Fruit fly (Drosophila melanogaster) whole organism, prepupa: ENCODE measurements around the gene Gas8.

Experiments used
- Blimp-1 ChIP-seq: fragments of 200-800 bp; sonication (Bioruptor generic); optimal IDR thresholded peaks from 3 replicates; lab custom pipeline; 2017; ENCODE audit warnings: missing biosample characterization, missing genetic modification characterization, mild to moderate bottlenecking, moderate library complexity, missing genetic modification reagents
- CG11294 ChIP-seq: fragments of 200-800 bp; sonication (Bioruptor generic); IDR thresholded peaks from 2 replicates; pipeline ENCODE4 v1.3.6; 2022; ENCODE audit warnings: missing biosample characterization, missing genetic modification characterization
- CG11902 ChIP-seq: fragments of 200-800 bp; sonication (Bioruptor generic); optimal IDR thresholded peaks from 3 replicates; lab custom pipeline; 2016; ENCODE audit warnings: missing biosample characterization, missing genetic modification characterization
- CG15336 ChIP-seq: fragments of 200-800 bp; sonication (Bioruptor generic); IDR thresholded peaks from 2 replicates; pipeline ENCODE4 v1.3.6; 2022; ENCODE audit warnings: missing biosample characterization, missing genetic modification characterization
- CG3032 ChIP-seq: fragments of 200-800 bp; optimal IDR thresholded peaks from 2 replicates; lab custom pipeline; 2019; ENCODE audit warnings: missing biosample characterization, mild to moderate bottlenecking, missing genetic modification characterization, moderate library complexity
- CG32006 ChIP-seq: fragments of 200-800 bp; sonication (Bioruptor generic); optimal IDR thresholded peaks from 3 replicates; lab custom pipeline; 2017; ENCODE audit warnings: missing biosample characterization, mild to moderate bottlenecking, missing genetic modification characterization
- CG34406 ChIP-seq: fragments of 200-800 bp; sonication (Bioruptor generic); optimal IDR thresholded peaks from 3 replicates; lab custom pipeline; 2016; ENCODE audit warnings: missing biosample characterization, missing genetic modification characterization
- CG3919 ChIP-seq: fragments of 200-800 bp; sonication (Bioruptor generic); optimal IDR thresholded peaks from 3 replicates; lab custom pipeline; 2016; ENCODE audit warnings: missing biosample characterization, missing genetic modification characterization
- CG4318 ChIP-seq: fragments of 200-800 bp; sonication (Bioruptor generic); optimal IDR thresholded peaks from 3 replicates; lab custom pipeline; 2017; ENCODE audit warnings: missing biosample characterization, mild to moderate bottlenecking, missing genetic modification characterization
- CG6163 ChIP-seq: fragments of 200-800 bp; sonication (Bioruptor generic); IDR thresholded peaks from 3 replicates; pipeline ENCODE4 v1.3.6; 2022; ENCODE audit warnings: missing biosample characterization, missing genetic modification characterization
- CG6276 ChIP-seq: fragments of 200-800 bp; sonication (Bioruptor generic); optimal IDR thresholded peaks from 2 replicates; lab custom pipeline; 2017; ENCODE audit warnings: missing biosample characterization, mild to moderate bottlenecking, missing genetic modification characterization
- CG6792 ChIP-seq: fragments of 200-800 bp; sonication (Bioruptor generic); optimal IDR thresholded peaks from 3 replicates; lab custom pipeline; 2016; ENCODE audit warnings: missing biosample characterization, missing genetic modification characterization
- CG6808 ChIP-seq: fragments of 200-800 bp; sonication (Bioruptor generic); optimal IDR thresholded peaks from 3 replicates; lab custom pipeline; 2017; ENCODE audit warnings: missing biosample characterization, missing genetic modification characterization, mild to moderate bottlenecking, moderate library complexity, missing genetic modification reagents
- CG7368 ChIP-seq: fragments of 200-800 bp; sonication (Bioruptor generic); optimal IDR thresholded peaks from 3 replicates; lab custom pipeline; 2016; ENCODE audit warnings: missing biosample characterization, missing genetic modification characterization
- CG8119 ChIP-seq: fragments of 200-800 bp; sonication (Bioruptor generic); IDR thresholded peaks from 3 replicates; pipeline ENCODE4 v1.3.6; 2022; ENCODE audit warnings: missing biosample characterization, missing genetic modification characterization
- CG8319 ChIP-seq: fragments of 200-800 bp; sonication (Bioruptor generic); optimal IDR thresholded peaks from 3 replicates; lab custom pipeline; 2016; ENCODE audit warnings: missing biosample characterization, missing genetic modification characterization
- CG9139 ChIP-seq: fragments of 200-800 bp; sonication (Bioruptor generic); optimal IDR thresholded peaks from 3 replicates; lab custom pipeline; 2017; ENCODE audit warnings: missing biosample characterization, mild to moderate bottlenecking, missing genetic modification characterization
- Eip78C ChIP-seq: fragments of 200-800 bp; sonication (Bioruptor generic); peaks from one replicate; lab custom pipeline; 2016; ENCODE audit warnings: missing biosample characterization, missing genetic modification characterization
- Eip93F ChIP-seq: fragments of 200-800 bp; sonication (Bioruptor generic); optimal IDR thresholded peaks from 2 replicates; lab custom pipeline; 2016; ENCODE audit warnings: missing biosample characterization, mild to moderate bottlenecking, missing genetic modification characterization
- Gug ChIP-seq: fragments of 200-800 bp; sonication (Bioruptor generic); IDR thresholded peaks from 2 replicates; pipeline ENCODE4 v1.3.6; 2022; ENCODE audit warnings: missing biosample characterization, missing genetic modification characterization
- Hr38 ChIP-seq: sonication (Bioruptor generic); optimal IDR thresholded peaks from 2 replicates; lab custom pipeline; 2016; ENCODE audit warnings: missing biosample characterization, missing genetic modification characterization
- Hr39 ChIP-seq: fragments of 200-800 bp; sonication (Bioruptor generic); optimal IDR thresholded peaks from 2 replicates; lab custom pipeline; 2016; ENCODE audit warnings: missing biosample characterization, missing genetic modification characterization
- Hr4 ChIP-seq: fragments of 200-800 bp; sonication (Bioruptor generic); optimal IDR thresholded peaks from 3 replicates; lab custom pipeline; 2016; ENCODE audit warnings: missing biosample characterization, missing genetic modification characterization
- Lpt ChIP-seq: fragments of 200-800 bp; sonication (Bioruptor generic); optimal IDR thresholded peaks from 3 replicates; lab custom pipeline; 2016; ENCODE audit warnings: missing biosample characterization, missing genetic modification characterization
- OdsH ChIP-seq: fragments of 200-800 bp; sonication (Bioruptor generic); optimal IDR thresholded peaks from 3 replicates; lab custom pipeline; 2016; ENCODE audit warnings: missing biosample characterization, missing genetic modification characterization
- Smox ChIP-seq: fragments of 200-800 bp; sonication (Bioruptor generic); optimal IDR thresholded peaks from 3 replicates; lab custom pipeline; 2016; ENCODE audit warnings: missing biosample characterization, missing genetic modification characterization
- Sox102F ChIP-seq: fragments of 200-800 bp; sonication (Bioruptor generic); optimal IDR thresholded peaks from 2 replicates; lab custom pipeline; 2016; ENCODE audit warnings: missing biosample characterization, mild to moderate bottlenecking, missing genetic modification characterization
- Sox14 ChIP-seq: fragments of 200-800 bp; sonication (Bioruptor generic); optimal IDR thresholded peaks from 3 replicates; lab custom pipeline; 2016; ENCODE audit warnings: missing biosample characterization, missing genetic modification characterization
- Sox15 ChIP-seq: fragments of 200-800 bp; sonication (Bioruptor generic); optimal IDR thresholded peaks from 3 replicates; lab custom pipeline; 2016; ENCODE audit warnings: missing biosample characterization, missing genetic modification characterization
- achi ChIP-seq: fragments of 200-800 bp; sonication (Bioruptor generic); optimal IDR thresholded peaks from 3 replicates; lab custom pipeline; 2016; ENCODE audit warnings: missing biosample characterization, missing genetic modification characterization
- acj6 ChIP-seq: fragments of 200-800 bp; sonication (Bioruptor generic); optimal IDR thresholded peaks from 3 replicates; lab custom pipeline; 2016; ENCODE audit warnings: missing biosample characterization, missing genetic modification characterization
- dac ChIP-seq: fragments of 200-800 bp; sonication (Bioruptor generic); optimal IDR thresholded peaks from 2 replicates; lab custom pipeline; 2017; ENCODE audit warnings: missing biosample characterization, mild to moderate bottlenecking, missing genetic modification characterization
- eg ChIP-seq: fragments of 200-800 bp; sonication (Bioruptor generic); IDR thresholded peaks from 3 replicates; pipeline ENCODE4 v1.3.6; 2022; ENCODE audit warnings: missing biosample characterization, missing genetic modification characterization
- fd85E ChIP-seq: fragments of 200-800 bp; sonication (Bioruptor generic); optimal IDR thresholded peaks from 3 replicates; lab custom pipeline; 2016; ENCODE audit warnings: missing biosample characterization, missing genetic modification characterization
- fkh ChIP-seq: fragments of 200-800 bp; sonication (Bioruptor generic); optimal IDR thresholded peaks from 3 replicates; lab custom pipeline; 2017; ENCODE audit warnings: missing biosample characterization, mild to moderate bottlenecking, missing genetic modification characterization, moderate library complexity
- lz ChIP-seq: fragments of 200-800 bp; sonication (Bioruptor generic); optimal IDR thresholded peaks from 3 replicates; lab custom pipeline; 2016; ENCODE audit warnings: missing biosample characterization, missing genetic modification characterization
- net ChIP-seq: fragments of 200-800 bp; sonication (Bioruptor generic); optimal IDR thresholded peaks from 3 replicates; lab custom pipeline; 2016; ENCODE audit warnings: missing biosample characterization, missing genetic modification characterization
- pdm3 ChIP-seq: fragments of 200-800 bp; sonication (Bioruptor generic); optimal IDR thresholded peaks from 3 replicates; lab custom pipeline; 2016; ENCODE audit warnings: missing biosample characterization, missing genetic modification characterization
- salr ChIP-seq, 2 experiments: fragments of 200-800 bp; sonication (Bioruptor generic); optimal IDR thresholded peaks; 3 replicates each; lab custom pipeline; 2016 to 2018; ENCODE audit warnings: missing biosample characterization in 2 of 2, missing genetic modification characterization in 2 of 2, mild to moderate bottlenecking in 1 of 2
- vri ChIP-seq: fragments of 200-800 bp; sonication (Bioruptor generic); optimal IDR thresholded peaks from 3 replicates; lab custom pipeline; 2016; ENCODE audit warnings: missing biosample characterization, mild to moderate bottlenecking, missing genetic modification characterization

The Gas8 gene

DNA sequence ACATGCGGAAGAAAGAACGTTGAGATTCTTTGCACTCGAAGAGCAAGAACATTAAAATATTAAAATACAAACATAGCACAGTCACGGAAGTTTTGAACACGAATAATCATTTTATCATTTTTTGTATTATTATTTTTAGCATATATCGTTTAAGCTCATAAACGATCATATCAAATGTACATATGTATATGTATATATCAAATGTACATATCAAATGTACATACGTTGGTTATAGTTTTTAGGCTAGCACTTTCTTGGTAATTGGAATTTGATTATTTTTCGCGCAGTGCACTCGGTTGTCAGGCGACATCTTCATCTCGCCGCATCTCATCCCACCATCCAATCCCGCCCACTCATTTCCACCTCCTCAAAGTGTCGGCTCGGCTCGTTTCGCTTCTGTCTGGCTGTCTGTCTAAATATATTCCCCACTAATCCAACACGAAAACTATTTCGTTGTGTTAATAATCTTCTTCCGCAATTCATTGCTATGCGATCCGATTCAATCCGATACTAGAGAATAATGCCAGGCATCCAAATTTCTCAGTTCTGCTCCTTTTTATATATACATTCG lies 49.1 kb downstream of the Gas8 start:
- TF ChIP-seq CG32006 (GFP tag; lab: Kevin White, UChicago): peak; percentile 44
- peak; percentile 25; the same call in 1 of the 2 replicates for TF ChIP-seq CG15336 (GFP tag; lab: Robert Waterston, UW)
- TF ChIP-seq CG4318: peak; percentile 14
- no peak for TF ChIP-seq Hr39 (GFP tag; lab: Kevin White, UChicago)
- peak; percentile 44; the same call in 1 of the 3 replicates for TF ChIP-seq eg (GFP tag; lab: Robert Waterston, UW)

DNA sequence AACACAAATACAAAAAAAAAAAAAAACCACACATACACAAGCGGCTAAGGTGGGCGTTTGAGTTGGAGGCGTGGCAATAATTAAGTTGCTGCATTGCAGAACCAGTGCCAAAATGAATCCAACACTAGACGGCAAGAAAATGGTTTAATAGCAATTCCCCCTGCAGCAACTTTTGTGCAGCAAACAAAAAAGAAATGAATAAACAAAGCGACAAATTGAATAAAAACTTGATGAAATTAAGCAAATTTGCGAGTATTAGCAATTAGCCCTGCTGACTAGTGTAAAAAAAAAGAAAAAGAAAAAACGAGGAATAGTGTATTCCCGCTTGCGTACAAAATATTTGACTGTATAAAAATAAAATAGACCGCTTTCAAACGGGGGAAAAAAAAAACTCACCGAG lies 49.9 kb downstream of the Gas8 start:
- TF ChIP-seq CG34406 (GFP tag; lab: Kevin White, UChicago) (no peak), Blimp-1 (GFP tag; lab: Kevin White, UChicago) (no peak), eg (GFP tag; lab: Robert Waterston, UW) (peak; percentile 88), CG11902 (no peak), lz (no peak), CG6276 (GFP tag; lab: Kevin White, UChicago) (peak; percentile 82), CG6792 (GFP tag; lab: Kevin White, UChicago) (no peak), CG11294 (GFP tag; lab: Robert Waterston, UW) (peak; percentile 59; the same call in 1 of the 2 replicates), Hr4 (GFP tag; lab: Kevin White, UChicago) (peak; percentile 84), acj6 (GFP tag; lab: Kevin White, UChicago) (peak; percentile 11), CG15336 (GFP tag; lab: Robert Waterston, UW) (peak; percentile 88), CG6163 (GFP tag; lab: Robert Waterston, UW) (peak; percentile 84), CG3919 (peak; percentile 36), fd85E (GFP tag; lab: Kevin White, UChicago) (no peak), Sox14 (GFP tag; lab: Kevin White, UChicago) (peak; percentile 22), CG4318 (peak; percentile 55), Smox (GFP tag; lab: Kevin White, UChicago) (no peak), net (GFP tag; lab: Kevin White, UChicago) (peak; percentile 40), dac (GFP tag; lab: Kevin White, UChicago) (peak; percentile 61), salr (GFP tag; optimal IDR thresholded peaks at IDR 0.05; lab: Kevin White, UChicago) (peak in 1 of 2 experiments; percentile 61), Lpt (GFP tag; lab: Kevin White, UChicago) (peak; percentile 47), OdsH (GFP tag; lab: Kevin White, UChicago) (peak; percentile 43), Eip78C (GFP tag; lab: Kevin White, UChicago) (peak; percentile 60), vri (no peak), Gug (peak; percentile 65), CG8119 (peak; percentile 86), fkh (GFP tag; lab: Kevin White, UChicago) (no peak), pdm3 (GFP tag; lab: Kevin White, UChicago) (peak; percentile 43), CG32006 (GFP tag; lab: Kevin White, UChicago) (peak; percentile 83), achi (GFP tag; lab: Kevin White, UChicago) (peak; percentile 43), CG8319 (GFP tag; lab: Kevin White, UChicago) (no peak)

DNA sequence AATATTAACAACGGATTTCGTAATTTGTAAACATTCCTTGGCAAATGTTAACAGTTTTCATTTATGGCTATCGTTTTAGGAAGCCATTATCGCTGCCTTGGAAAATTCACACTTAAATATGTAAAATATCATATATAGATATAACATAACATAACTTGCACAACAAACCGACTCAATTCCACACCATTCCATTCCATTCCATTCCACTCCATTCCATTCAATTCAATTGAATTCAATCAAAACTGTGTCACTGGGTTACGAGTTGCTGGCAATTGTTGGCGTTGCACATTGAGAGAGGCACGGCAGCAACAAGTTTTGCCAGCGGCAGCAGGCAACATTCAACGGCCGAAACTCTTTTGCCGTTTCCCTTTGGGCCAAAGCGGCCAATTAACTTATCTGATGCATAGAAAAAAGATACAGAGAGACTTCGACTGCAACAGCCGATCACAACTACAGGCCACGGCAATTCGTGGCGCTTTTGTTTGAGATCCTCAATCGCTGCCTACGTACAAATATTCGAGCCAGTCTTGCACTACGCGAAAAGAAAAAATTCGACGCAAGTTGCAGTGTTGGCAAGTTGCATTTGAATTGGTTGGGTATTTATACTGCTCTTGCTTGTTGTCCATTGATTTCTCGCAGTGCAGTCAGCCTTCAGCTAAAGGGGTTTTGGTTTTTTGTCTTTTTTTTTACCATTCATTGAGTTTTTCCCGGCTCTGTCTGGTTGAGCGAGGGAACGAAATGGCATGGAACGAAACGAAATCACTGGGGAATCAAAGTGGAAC lies 51.4 kb downstream of the Gas8 start:
- TF ChIP-seq CG9139 (GFP tag; lab: Kevin White, UChicago): no peak
- no peak for TF ChIP-seq Sox102F (GFP tag; lab: Kevin White, UChicago)
- peak; percentile 66 for TF ChIP-seq CG6276 (GFP tag; lab: Kevin White, UChicago)
- TF ChIP-seq CG6163 (GFP tag; lab: Robert Waterston, UW): peak; percentile 55; the same call in 2 of the 3 replicates
- TF ChIP-seq CG8119: peak; percentile 44
- TF ChIP-seq Hr4 (GFP tag; lab: Kevin White, UChicago): peak; percentile 70
- TF ChIP-seq Hr38 (GFP tag; lab: Kevin White, UChicago): no peak
- TF ChIP-seq CG3032: no peak
- no peak for TF ChIP-seq lz
- no peak for TF ChIP-seq Blimp-1 (GFP tag; lab: Kevin White, UChicago)
- peak; percentile 64; the same call in 1 of the 2 replicates for TF ChIP-seq CG11294 (GFP tag; lab: Robert Waterston, UW)
- TF ChIP-seq Sox15 (GFP tag; lab: Kevin White, UChicago): no peak
- peak; percentile 56 for TF ChIP-seq Eip78C (GFP tag; lab: Kevin White, UChicago)
- TF ChIP-seq Eip93F (GFP tag; lab: Kevin White, UChicago): no peak
- peak; percentile 67 for TF ChIP-seq CG32006 (GFP tag; lab: Kevin White, UChicago)
- TF ChIP-seq Hr39 (GFP tag; lab: Kevin White, UChicago): no peak
- no peak for TF ChIP-seq fkh (GFP tag; lab: Kevin White, UChicago)
- no peak for TF ChIP-seq CG6808 (GFP tag; lab: Kevin White, UChicago)
- TF ChIP-seq eg (GFP tag; lab: Robert Waterston, UW): peak; percentile 79
- peak; percentile 6 for TF ChIP-seq Lpt (GFP tag; lab: Kevin White, UChicago)
- no peak for TF ChIP-seq CG7368 (GFP tag; lab: Kevin White, UChicago)
- peak; percentile 16 for TF ChIP-seq CG3919
- TF ChIP-seq Gug: peak; percentile 46
- TF ChIP-seq CG15336 (GFP tag; lab: Robert Waterston, UW): peak; percentile 61
- TF ChIP-seq dac (GFP tag; lab: Kevin White, UChicago): peak; percentile 29
- TF ChIP-seq pdm3 (GFP tag; lab: Kevin White, UChicago): peak; percentile 4
- no peak for TF ChIP-seq net (GFP tag; lab: Kevin White, UChicago)
